Worm (Caenorhabditis elegans) whole organism, L3 larva: ENCODE data around the gene Y54E2A.8.

Source experiments
- R02D3.7 ChIP-seq: fragments of 150-350 bp; optimal IDR thresholded peaks from 2 replicates; lab custom pipeline; 2014; ENCODE audit warnings: missing biosample characterization, missing genetic modification characterization
- ZK546.5 ChIP-seq: sonication (generic microtip); optimal IDR thresholded peaks from 2 replicates; lab custom pipeline; 2017; ENCODE audit warnings: missing biosample characterization, missing genetic modification characterization
- aly-2 ChIP-seq: fragments of 150-350 bp; optimal IDR thresholded peaks from 2 replicates; lab custom pipeline; 2014; ENCODE audit warnings: missing biosample characterization, missing genetic modification characterization
- ama-1 ChIP-seq: fragments of 150-350 bp; optimal IDR thresholded peaks from 2 replicates; lab custom pipeline; 2018
- ceh-16 ChIP-seq: sonication (generic microtip); optimal IDR thresholded peaks from 2 replicates; lab custom pipeline; 2017; ENCODE audit warnings: missing biosample characterization, missing genetic modification characterization
- ceh-28 ChIP-seq: fragments of 150-350 bp; optimal IDR thresholded peaks from 2 replicates; lab custom pipeline; 2014; ENCODE audit warnings: missing biosample characterization, missing genetic modification reagents, missing genetic modification characterization
- ceh-82 ChIP-seq: fragments of 150-350 bp; optimal IDR thresholded peaks from 2 replicates; lab custom pipeline; 2014; ENCODE audit warnings: missing biosample characterization, missing genetic modification characterization
- daf-12 ChIP-seq: fragments of 150-350 bp; optimal IDR thresholded peaks from 2 replicates; lab custom pipeline; 2014; ENCODE audit warnings: missing biosample characterization, missing genetic modification reagents, missing genetic modification characterization
- egl-27 ChIP-seq: sonication (generic microtip); optimal IDR thresholded peaks from 4 replicates; lab custom pipeline; 2017; ENCODE audit warnings: missing biosample characterization, missing genetic modification reagents, missing genetic modification characterization
- egl-5 ChIP-seq: fragments of 150-350 bp; optimal IDR thresholded peaks from 2 replicates; lab custom pipeline; 2017; ENCODE audit warnings: missing biosample characterization, missing genetic modification reagents, missing genetic modification characterization, inconsistent platforms
- elt-1 ChIP-seq: fragments of 150-350 bp; optimal IDR thresholded peaks from 2 replicates; lab custom pipeline; 2014; ENCODE audit warnings: missing biosample characterization, missing genetic modification characterization
- elt-2 ChIP-seq: sonication (generic microtip); optimal IDR thresholded peaks from 2 replicates; lab custom pipeline; 2016; ENCODE audit warnings: missing genetic modification reagents, mild to moderate bottlenecking, missing genetic modification characterization, missing compliant biosample characterization
- elt-3 ChIP-seq, 3 experiments: fragments of 150-350 bp in 1 of 3; sonication (generic microtip) in 2 of 3; optimal IDR thresholded peaks; 2 replicates in 2 of 3; 4 replicates in 1 of 3; lab custom pipeline; 2014 to 2017; ENCODE audit warnings: missing biosample characterization in 3 of 3, missing genetic modification characterization in 3 of 3
- eor-1 ChIP-seq, 2 experiments: fragments of 150-350 bp; optimal IDR thresholded peaks; 2 replicates each; lab custom pipeline; 2014 to 2018; ENCODE audit warnings: missing biosample characterization in 2 of 2, missing genetic modification characterization in 2 of 2
- fos-1 ChIP-seq: fragments of 150-350 bp; optimal IDR thresholded peaks from 2 replicates; lab custom pipeline; 2014; ENCODE audit warnings: missing biosample characterization, missing genetic modification characterization
- jun-1 ChIP-seq: fragments of 150-350 bp; optimal IDR thresholded peaks from 2 replicates; lab custom pipeline; 2014; ENCODE audit warnings: missing biosample characterization, missing genetic modification reagents, missing genetic modification characterization
- lin-15B ChIP-seq: fragments of 150-350 bp; optimal IDR thresholded peaks from 2 replicates; lab custom pipeline; 2014; ENCODE audit warnings: missing biosample characterization, missing genetic modification characterization
- lin-39 ChIP-seq: fragments of 150-350 bp; optimal IDR thresholded peaks from 2 replicates; lab custom pipeline; 2018; ENCODE audit warnings: missing biosample characterization, missing genetic modification reagents, missing genetic modification characterization
- lsy-12 ChIP-seq: sonication (generic microtip); optimal IDR thresholded peaks from 2 replicates; lab custom pipeline; 2016; ENCODE audit warnings: mild to moderate bottlenecking, missing genetic modification characterization, missing compliant biosample characterization
- mml-1 ChIP-seq: fragments of 150-350 bp; sonication (generic microtip); optimal IDR thresholded peaks from 3 replicates; lab custom pipeline; 2014; ENCODE audit warnings: missing biosample characterization, missing genetic modification characterization
- nhr-11 ChIP-seq: fragments of 150-350 bp; optimal IDR thresholded peaks from 2 replicates; lab custom pipeline; 2014; ENCODE audit warnings: missing biosample characterization, missing genetic modification characterization
- nhr-12 ChIP-seq: fragments of 150-350 bp; optimal IDR thresholded peaks from 2 replicates; lab custom pipeline; 2014; ENCODE audit warnings: missing biosample characterization, missing genetic modification characterization
- nhr-237 ChIP-seq: fragments of 150-350 bp; optimal IDR thresholded peaks from 2 replicates; lab custom pipeline; 2014; ENCODE audit warnings: missing biosample characterization, missing genetic modification characterization
- nhr-25 ChIP-seq: sonication (generic microtip); optimal IDR thresholded peaks from 2 replicates; lab custom pipeline; 2017; ENCODE audit warnings: missing biosample characterization, missing genetic modification characterization
- nhr-28 ChIP-seq: fragments of 150-350 bp; optimal IDR thresholded peaks from 2 replicates; lab custom pipeline; 2014; ENCODE audit warnings: missing biosample characterization, missing genetic modification characterization
- nhr-43 ChIP-seq: sonication (generic microtip); optimal IDR thresholded peaks from 2 replicates; lab custom pipeline; 2016; ENCODE audit warnings: mild to moderate bottlenecking, missing genetic modification characterization, missing compliant biosample characterization; ENCODE audit not compliant: poor library complexity, severe bottlenecking
- nhr-67 ChIP-seq: fragments of 150-350 bp; optimal IDR thresholded peaks from 2 replicates; lab custom pipeline; 2014; ENCODE audit warnings: missing biosample characterization, missing genetic modification characterization
- nhr-76 ChIP-seq: fragments of 150-350 bp; sonication (generic microtip); optimal IDR thresholded peaks from 5 replicates; lab custom pipeline; 2014; ENCODE audit warnings: missing biosample characterization, missing genetic modification characterization
- nhr-77 ChIP-seq: fragments of 150-350 bp; optimal IDR thresholded peaks from 2 replicates; lab custom pipeline; 2014; ENCODE audit warnings: missing biosample characterization, missing genetic modification characterization
- pha-4 ChIP-seq: fragments of 150-350 bp; optimal IDR thresholded peaks from 2 replicates; lab custom pipeline; 2014; ENCODE audit warnings: missing biosample characterization, missing genetic modification reagents, missing genetic modification characterization
- pqm-1 ChIP-seq: fragments of 150-350 bp; optimal IDR thresholded peaks from 2 replicates; lab custom pipeline; 2017; ENCODE audit warnings: missing biosample characterization, missing genetic modification characterization, inconsistent platforms
- sea-2 ChIP-seq: fragments of 150-350 bp; sonication (generic microtip); optimal IDR thresholded peaks from 4 replicates; lab custom pipeline; 2014; ENCODE audit warnings: missing biosample characterization, missing genetic modification reagents, missing genetic modification characterization
- skn-1 ChIP-seq: fragments of 150-350 bp; optimal IDR thresholded peaks from 2 replicates; lab custom pipeline; 2014; ENCODE audit warnings: missing biosample characterization, missing genetic modification characterization
- unc-39 ChIP-seq: sonication (generic microtip); optimal IDR thresholded peaks from 4 replicates; lab custom pipeline; 2017; ENCODE audit warnings: missing biosample characterization, missing genetic modification characterization
- ztf-11 ChIP-seq: fragments of 150-350 bp; optimal IDR thresholded peaks from 2 replicates; lab custom pipeline; 2014; ENCODE audit warnings: missing biosample characterization, missing genetic modification characterization
- ztf-4 ChIP-seq: fragments of 150-350 bp; optimal IDR thresholded peaks from 2 replicates; lab custom pipeline; 2014; ENCODE audit warnings: missing biosample characterization, missing genetic modification characterization

Y54E2A.8 gene

ce11 chrII:14778092-14778491 lies at the start of gene Y54E2A.8:
TSS of gene Y54E2A.8 (plus strand) at chrII:14778345.
- TF ChIP-seq aly-2 (no peak), nhr-12 (tag; lab: Kevin White, UChicago) (no peak)

- TF ChIP-seq fos-1 (no peak), elt-3 (tag; optimal IDR thresholded peaks at IDR 0.05; lab: Kevin White, UChicago) (no peak), R02D3.7 (no peak), sea-2 (GFP tag; lab: Kevin White, UChicago) (no peak), nhr-28 (no peak), ceh-82 (no peak), nhr-76 (tag; lab: Kevin White, UChicago) (no peak), nhr-43 (tag; lab: Kevin White, UChicago) (no peak), aly-2 (no peak), egl-5 (tag; lab: Kevin White, UChicago) (no peak), ceh-16 (no peak), nhr-25 (tag; lab: Kevin White, UChicago) (no peak), ztf-4 (no peak), nhr-12 (tag; lab: Kevin White, UChicago) (no peak), nhr-11 (tag; lab: Kevin White, UChicago) (no peak), jun-1 (no peak), lin-39 (no peak), pha-4 (no peak)
Observed at ce11 chrII:14733424-14733823, 44.7 kb upstream of the Y54E2A.8 start, which contains the start of gene glna-1. TSS of gene glna-1 (minus strand) at chrII:14733524.

ce11 chrII:14739143-14739542 lies 39.0 kb upstream of the Y54E2A.8 start, which contains the start of gene npr-34:
TSS of gene npr-34 (minus strand) at chrII:14739243.
- no peak for TF ChIP-seq nhr-25 (tag; lab: Kevin White, UChicago)
- no peak for TF ChIP-seq ztf-11 (tag; lab: Kevin White, UChicago)
- no peak for TF ChIP-seq ama-1 (lab: Kevin White, UChicago)
- TF ChIP-seq fos-1 = no peak
- TF ChIP-seq elt-1 = no peak
- no peak for TF ChIP-seq nhr-11 (tag; lab: Kevin White, UChicago)
- no peak for TF ChIP-seq nhr-12 (tag; lab: Kevin White, UChicago)
- no peak for TF ChIP-seq egl-27 (tag; lab: Kevin White, UChicago)
- TF ChIP-seq nhr-43 (tag; lab: Kevin White, UChicago) = no peak
- no peak for TF ChIP-seq elt-3 (tag; optimal IDR thresholded peaks at IDR 0.05; lab: Kevin White, UChicago)
- TF ChIP-seq pha-4 = no peak
- TF ChIP-seq jun-1 = no peak
- no peak for TF ChIP-seq mml-1 (tag; lab: Kevin White, UChicago)
- no peak for TF ChIP-seq lin-15B (tag; lab: Kevin White, UChicago)
- no peak for TF ChIP-seq ceh-28 (tag; lab: Kevin White, UChicago)
- TF ChIP-seq daf-12 (tag; lab: Kevin White, UChicago) = no peak

ce11 chrII:14745127-14745526 lies 33.0 kb upstream of the Y54E2A.8 start:
- TF ChIP-seq eor-1 (tag; optimal IDR thresholded peaks at IDR 0.05; lab: Kevin White, UChicago) (no peak), ZK546.5 (tag; lab: Kevin White, UChicago) (no peak), skn-1 (no peak), egl-27 (tag; lab: Kevin White, UChicago) (no peak), unc-39 (tag; lab: Kevin White, UChicago) (no peak), ztf-4 (no peak), elt-2 (tag; lab: Kevin White, UChicago) (no peak), nhr-77 (tag; lab: Kevin White, UChicago) (no peak), sea-2 (GFP tag; lab: Kevin White, UChicago) (no peak), lin-39 (no peak), pqm-1 (tag; lab: Kevin White, UChicago) (no peak), nhr-237 (tag; lab: Kevin White, UChicago) (no peak), lsy-12 (tag; lab: Kevin White, UChicago) (no peak), pha-4 (no peak), nhr-67 (tag; lab: Kevin White, UChicago) (no peak), ceh-82 (no peak)
